Worm (Caenorhabditis elegans): ENCODE data around the gene F46F5.7.
A peak's percentile ranks its signal among the peaks of the same experiment; 100 is the strongest.
"Not testable (repeated sequence)": the region's sequence is repeated elsewhere in the genome, so short reads cannot be mapped to it uniquely, and the experiment has no call there.

The F46F5.7 gene

ce11 chrII:866801-867200 is 46.4 kb upstream of the F46F5.7 start, which contains the start of gene Y46B2A.3 (continued):
- no peak for TF ChIP-seq nhr-179 (tag; optimal IDR thresholded peaks at IDR 0.05)

- no peak for TF ChIP-seq F39B2.1 (GFP tag; IDR thresholded peaks at IDR 0.05)
- no peak for TF ChIP-seq chd-7 (tag; optimal IDR thresholded peaks at IDR 0.05)
- no peak for TF ChIP-seq ztf-28 (GFP tag; IDR thresholded peaks at IDR 0.05)
- no peak for TF ChIP-seq ceh-100 (GFP tag; IDR thresholded peaks at IDR 0.05)
- TF ChIP-seq egl-18 (GFP tag; IDR thresholded peaks at IDR 0.05), result no peak
- TF ChIP-seq bed-1 (GFP tag; IDR thresholded peaks at IDR 0.05), result no peak
- TF ChIP-seq B0261.1 (tag; optimal IDR thresholded peaks at IDR 0.05), result no peak
- TF ChIP-seq hlh-26 (GFP tag; conservative IDR thresholded peaks at IDR 0.05), result no peak
Observed at ce11 chrII:861564-861963, 41.1 kb upstream of the F46F5.7 start, which contains the start of gene Y46B2A.4. Y46B2A.4 (plus strand) TSS chrII:861864.

- not testable (repeated sequence) for TF ChIP-seq hmg-20, nfya-2, attf-6 (GFP tag; IDR thresholded peaks at IDR 0.05)
Observed at ce11 chrII:850567-850966, 30.1 kb upstream of the F46F5.7 start, which contains the start of gene F28A10.5. F28A10.5 (minus strand) TSS chrII:850667.

- TF ChIP-seq lag-1 (GFP tag; IDR thresholded peaks at IDR 0.05), result no peak
- TF ChIP-seq C17E4.6 (GFP tag; IDR thresholded peaks at IDR 0.05), result no peak
- no peak for TF ChIP-seq lin-26 (GFP tag; IDR thresholded peaks at IDR 0.05)
- no peak for TF ChIP-seq ZK185.1 (tag; optimal IDR thresholded peaks at IDR 0.05; ENCODE audit: poor library complexity, severe bottlenecking)
- TF ChIP-seq attf-5 (GFP tag; optimal IDR thresholded peaks at IDR 0.05), result peak; percentile 57
- no peak for TF ChIP-seq zim-3 (tag; optimal IDR thresholded peaks at IDR 0.05)
- TF ChIP-seq B0336.3 (GFP tag; IDR thresholded peaks at IDR 0.05), result peak; percentile 70
- no peak for TF ChIP-seq hlh-12 (tag; optimal IDR thresholded peaks at IDR 0.05)
- no peak for TF ChIP-seq madf-3 (GFP tag; IDR thresholded peaks at IDR 0.05)
- TF ChIP-seq cebp-2 (GFP tag; IDR thresholded peaks at IDR 0.05), result no peak
- TF ChIP-seq hmg-1.2 (GFP tag; IDR thresholded peaks at IDR 0.05), result peak; percentile 80; the same call in 1 of the 2 replicates
- TF ChIP-seq tlf-1 (GFP tag; optimal IDR thresholded peaks at IDR 0.05), result peak; percentile 15
- no peak for TF ChIP-seq snpc-1.3 (tag; optimal IDR thresholded peaks at IDR 0.05; ENCODE audit: insufficient read depth)
- no peak for TF ChIP-seq ceh-100 (GFP tag; IDR thresholded peaks at IDR 0.05)
- TF ChIP-seq bed-2 (GFP tag; IDR thresholded peaks at IDR 0.05), result no peak
- TF ChIP-seq ztf-6 (GFP tag; IDR thresholded peaks at IDR 0.05), result no peak
- no peak for TF ChIP-seq mes-4 (tag; optimal IDR thresholded peaks at IDR 0.05)
- peak; percentile 41 for TF ChIP-seq ama-1 (optimal IDR thresholded peaks at IDR 0.05)
- no peak for TF ChIP-seq ama-1 (GFP tag; optimal IDR thresholded peaks at IDR 0.05)
- TF ChIP-seq unc-62 (GFP tag; optimal IDR thresholded peaks at IDR 0.05), result no peak
- TF ChIP-seq fkh-3 (tag; optimal IDR thresholded peaks at IDR 0.05), result no peak
- TF ChIP-seq aptf-2 (GFP tag; conservative IDR thresholded peaks at IDR 0.05), result no peak
- peak; percentile 41; the same call in 1 of the 2 replicates for TF ChIP-seq mcd-1 (GFP tag; IDR thresholded peaks at IDR 0.05)
- TF ChIP-seq him-1 (tag; optimal IDR thresholded peaks at IDR 0.05), result no peak
- no peak for TF ChIP-seq ztf-18 (tag; optimal IDR thresholded peaks at IDR 0.05)
- TF ChIP-seq Y53F4B.3 (GFP tag; IDR thresholded peaks at IDR 0.05), result no peak
- no peak for TF ChIP-seq ceh-58 (GFP tag; IDR thresholded peaks at IDR 0.05)
- TF ChIP-seq B0019.2 (GFP tag; conservative IDR thresholded peaks at IDR 0.05), result no peak
- TF ChIP-seq aptf-3 (GFP tag; IDR thresholded peaks at IDR 0.05), result no peak
- 0 out of 2 replicates have a peak, but pooled peaks have one; percentile 52 for TF ChIP-seq nfyb-1 (GFP tag; IDR thresholded peaks at IDR 0.05)
- TF ChIP-seq hrde-1 (tag; optimal IDR thresholded peaks at IDR 0.05; ENCODE audit: borderline replicate concordance), result no peak
- TF ChIP-seq nfya-1 (tag; optimal IDR thresholded peaks at IDR 0.05; ENCODE audit: borderline replicate concordance, insufficient read depth), result no peak
- no peak for TF ChIP-seq cebp-1 (GFP tag; IDR thresholded peaks at IDR 0.05)
- TF ChIP-seq cebp-1 (tag; optimal IDR thresholded peaks at IDR 0.05), result peak; percentile 73
Observed at ce11 chrII:848519-848918, 28.1 kb upstream of the F46F5.7 start, which contains the start of the genes acdh-9 and F28A10.13. acdh-9 (minus strand) TSS chrII:848603. F28A10.13 (plus strand) TSS chrII:848812.

All from whole organism, young adult.